Worm (Caenorhabditis elegans) whole organism, late embryonic: ENCODE measurements around the gene ent-7.
A peak's percentile ranks its signal among the peaks of the same experiment; 100 is the strongest.

Source experiments
- F13H6.1 ChIP-seq: sonication (generic microtip); optimal IDR thresholded peaks from 2 replicates; lab custom pipeline; 2016; ENCODE audit warnings: missing genetic modification characterization, missing compliant biosample characterization
- K02D7.2 ChIP-seq: sonication (generic microtip); optimal IDR thresholded peaks from 2 replicates; lab custom pipeline; 2017; ENCODE audit warnings: mild to moderate bottlenecking, missing genetic modification characterization, missing compliant biosample characterization
- K09A11.1 ChIP-seq: sonication (generic microtip); optimal IDR thresholded peaks from 2 replicates; lab custom pipeline; 2017; ENCODE audit warnings: antibody characterized with exemption, mild to moderate bottlenecking, missing genetic modification characterization, missing compliant biosample characterization; ENCODE audit not compliant: insufficient read depth
- T23F11.4 ChIP-seq: fragments of 200-800 bp; sonication (Bioruptor generic); optimal IDR thresholded peaks from 2 replicates; lab custom pipeline; 2018; ENCODE audit warnings: mild to moderate bottlenecking, missing genetic modification characterization, missing compliant biosample characterization
- ahr-1 ChIP-seq: sonication (generic microtip); optimal IDR thresholded peaks from 2 replicates; lab custom pipeline; 2016; ENCODE audit warnings: missing genetic modification characterization, missing compliant biosample characterization
- ceh-18 ChIP-seq: sonication (generic microtip); optimal IDR thresholded peaks from 2 replicates; lab custom pipeline; 2016; ENCODE audit warnings: missing genetic modification characterization, missing compliant biosample characterization
- ceh-2 ChIP-seq: sonication (generic microtip); optimal IDR thresholded peaks from 2 replicates; lab custom pipeline; 2016; ENCODE audit warnings: missing genotype, missing genetic modification characterization, missing compliant biosample characterization
- ceh-6 ChIP-seq: fragments of 200-800 bp; sonication (Bioruptor generic); optimal IDR thresholded peaks from 2 replicates; lab custom pipeline; 2018; ENCODE audit warnings: mild to moderate bottlenecking, missing genetic modification characterization, missing compliant biosample characterization
- ceh-9 ChIP-seq: sonication (generic microtip); optimal IDR thresholded peaks from 2 replicates; lab custom pipeline; 2016; ENCODE audit warnings: mild to moderate bottlenecking, missing genetic modification characterization, inconsistent platforms, missing compliant biosample characterization
- che-1 ChIP-seq: sonication (generic microtip); optimal IDR thresholded peaks from 2 replicates; lab custom pipeline; 2016; ENCODE audit warnings: mild to moderate bottlenecking, missing genetic modification characterization, missing compliant biosample characterization
- dmd-4 ChIP-seq: sonication (generic microtip); optimal IDR thresholded peaks from 2 replicates; lab custom pipeline; 2016; ENCODE audit warnings: borderline replicate concordance, missing genetic modification characterization, missing compliant biosample characterization
- elt-4 ChIP-seq: sonication (generic microtip); optimal IDR thresholded peaks from 2 replicates; lab custom pipeline; 2016; ENCODE audit warnings: missing genetic modification characterization, missing compliant biosample characterization
- ets-4 ChIP-seq: sonication (generic microtip); optimal IDR thresholded peaks from 2 replicates; lab custom pipeline; 2016; ENCODE audit warnings: missing genetic modification characterization, missing compliant biosample characterization
- fax-1 ChIP-seq: sonication (generic microtip); optimal IDR thresholded peaks from 2 replicates; lab custom pipeline; 2016; ENCODE audit warnings: missing genotype, missing genetic modification characterization, missing compliant biosample characterization
- fkh-10 ChIP-seq: fragments of 150-350 bp; optimal IDR thresholded peaks from 2 replicates; lab custom pipeline; 2014; ENCODE audit warnings: missing biosample characterization, missing genetic modification reagents, missing genetic modification characterization
- hlh-15 ChIP-seq: sonication (generic microtip); optimal IDR thresholded peaks from 2 replicates; lab custom pipeline; 2016; ENCODE audit warnings: missing genetic modification characterization, missing compliant biosample characterization
- lim-6 ChIP-seq: sonication (generic microtip); optimal IDR thresholded peaks from 2 replicates; lab custom pipeline; 2016; ENCODE audit warnings: missing genetic modification characterization, missing compliant biosample characterization
- lin-11 ChIP-seq: fragments of 200-800 bp; sonication (Bioruptor generic); optimal IDR thresholded peaks from 2 replicates; lab custom pipeline; 2018; ENCODE audit warnings: mild to moderate bottlenecking, missing genetic modification characterization, missing compliant biosample characterization
- mec-3 ChIP-seq: sonication (generic microtip); optimal IDR thresholded peaks from 2 replicates; lab custom pipeline; 2016; ENCODE audit warnings: borderline replicate concordance, missing genetic modification characterization, missing compliant biosample characterization
- nhr-232 ChIP-seq: sonication (generic microtip); optimal IDR thresholded peaks from 2 replicates; lab custom pipeline; 2016; ENCODE audit warnings: missing genetic modification characterization, missing compliant biosample characterization
- odd-2 ChIP-seq: sonication (generic microtip); optimal IDR thresholded peaks from 2 replicates; lab custom pipeline; 2017; ENCODE audit warnings: antibody characterized with exemption, mild to moderate bottlenecking, missing genetic modification characterization, missing compliant biosample characterization
- pag-3 ChIP-seq: sonication (generic microtip); optimal IDR thresholded peaks from 2 replicates; lab custom pipeline; 2016; ENCODE audit warnings: missing compliant biosample characterization, missing genetic modification characterization, borderline replicate concordance
- pqm-1 ChIP-seq: sonication (generic microtip); optimal IDR thresholded peaks from 2 replicates; lab custom pipeline; 2016; ENCODE audit warnings: missing genetic modification characterization, missing compliant biosample characterization
- pros-1 ChIP-seq: fragments of 150-350 bp; optimal IDR thresholded peaks from 2 replicates; lab custom pipeline; 2014; ENCODE audit warnings: missing biosample characterization, missing genetic modification reagents, missing genetic modification characterization
- ref-2 ChIP-seq: sonication (generic microtip); optimal IDR thresholded peaks from 2 replicates; lab custom pipeline; 2016; ENCODE audit warnings: missing genetic modification characterization, missing compliant biosample characterization
- rnt-1 ChIP-seq: sonication (generic microtip); optimal IDR thresholded peaks from 2 replicates; lab custom pipeline; 2016; ENCODE audit warnings: missing genetic modification characterization, missing compliant biosample characterization
- sdc-2 ChIP-seq: sonication (generic microtip); optimal IDR thresholded peaks from 2 replicates; lab custom pipeline; 2016; ENCODE audit warnings: missing genotype, missing genetic modification characterization, missing compliant biosample characterization
- sox-2 ChIP-seq: fragments of 200-800 bp; sonication (Bioruptor generic); IDR thresholded peaks from 2 replicates; pipeline ENCODE4 v1.3.6; 2022; ENCODE audit warnings: missing genetic modification reagents, missing genetic modification characterization, missing compliant biosample characterization
- sox-4 ChIP-seq: sonication (generic microtip); optimal IDR thresholded peaks from 2 replicates; lab custom pipeline; 2017; ENCODE audit warnings: mild to moderate bottlenecking, missing genetic modification characterization, inconsistent platforms, missing compliant biosample characterization
- syd-9 ChIP-seq: sonication (generic microtip); optimal IDR thresholded peaks from 2 replicates; lab custom pipeline; 2016; ENCODE audit warnings: mild to moderate bottlenecking, missing genetic modification characterization, moderate library complexity, missing compliant biosample characterization
- tbx-2 ChIP-seq: sonication (generic microtip); optimal IDR thresholded peaks from 2 replicates; lab custom pipeline; 2016; ENCODE audit warnings: missing genetic modification characterization, missing compliant biosample characterization
- tbx-7 ChIP-seq: sonication (generic microtip); optimal IDR thresholded peaks from 2 replicates; lab custom pipeline; 2016; ENCODE audit warnings: missing genotype, missing genetic modification characterization, missing compliant biosample characterization
- ttx-3 ChIP-seq: sonication (generic microtip); optimal IDR thresholded peaks from 2 replicates; lab custom pipeline; 2016; ENCODE audit warnings: missing genetic modification reagents, missing genetic modification characterization, missing compliant biosample characterization
- unc-86 ChIP-seq: sonication (generic microtip); optimal IDR thresholded peaks from 2 replicates; lab custom pipeline; 2016; ENCODE audit warnings: missing genetic modification characterization, missing compliant biosample characterization
- zip-5 ChIP-seq: sonication (generic microtip); optimal IDR thresholded peaks from 2 replicates; lab custom pipeline; 2016; ENCODE audit warnings: missing genetic modification characterization, missing compliant biosample characterization
- ztf-16 ChIP-seq: sonication (generic microtip); optimal IDR thresholded peaks from 2 replicates; lab custom pipeline; 2017; ENCODE audit warnings: missing genetic modification characterization, missing compliant biosample characterization

Gene ent-7

DNA sequence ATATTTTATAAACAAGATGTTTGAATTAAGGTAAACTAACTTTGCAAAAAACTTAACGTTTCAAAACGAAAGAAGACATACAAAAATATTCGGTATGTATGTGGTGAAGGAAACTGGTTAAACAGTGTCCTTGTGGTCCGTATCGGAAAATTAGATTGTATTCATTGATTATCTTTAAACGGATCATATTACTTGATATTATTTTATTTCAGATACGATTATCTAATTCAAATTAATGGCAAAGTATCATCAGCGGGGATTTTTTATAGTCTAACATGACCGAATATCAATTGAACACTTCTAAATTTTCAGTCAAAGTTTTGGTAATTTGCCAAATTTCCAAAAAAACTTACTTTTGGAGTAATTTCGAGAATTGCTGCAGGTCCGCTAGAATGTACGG, 10.3 kb upstream of the ent-7 start, which contains the start of gene C47E12.13:
Gene C47E12.13 (minus strand): TSS at position 101 of the 400 bp plus-strand sequence.
- TF ChIP-seq tbx-7 (tag; lab: Kevin White, UChicago) (no peak), sox-2 (GFP tag; lab: Robert Waterston, UW) (no peak), mec-3 (no peak), rnt-1 (tag; lab: Kevin White, UChicago) (no peak), syd-9 (tag; lab: Kevin White, UChicago) (no peak), ceh-2 (tag; lab: Kevin White, UChicago) (no peak), ets-4 (no peak), ceh-9 (no peak), che-1 (tag; lab: Kevin White, UChicago) (no peak)

DNA sequence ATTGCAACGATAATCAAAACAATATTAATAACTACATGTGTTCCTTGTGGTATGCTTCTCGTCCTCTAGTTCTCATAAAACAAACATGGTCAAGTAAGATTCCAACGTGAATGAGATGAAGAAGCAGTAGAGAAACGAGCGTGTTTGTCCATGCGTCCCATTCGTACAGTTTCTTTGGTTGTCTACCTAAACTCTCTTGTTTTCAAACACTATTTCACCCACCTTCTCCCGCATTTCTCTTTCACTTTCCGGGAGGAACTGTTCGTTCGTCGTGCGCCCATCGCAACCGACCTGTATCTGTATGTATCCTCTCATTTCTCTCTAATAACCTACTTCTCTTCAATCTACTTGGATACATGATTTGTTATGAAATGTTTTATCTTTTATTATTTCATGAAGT, 9.3 kb upstream of the ent-7 start:
- TF ChIP-seq T23F11.4 (no peak), ref-2 (tag; lab: Kevin White, UChicago) (peak; percentile 10)

DNA sequence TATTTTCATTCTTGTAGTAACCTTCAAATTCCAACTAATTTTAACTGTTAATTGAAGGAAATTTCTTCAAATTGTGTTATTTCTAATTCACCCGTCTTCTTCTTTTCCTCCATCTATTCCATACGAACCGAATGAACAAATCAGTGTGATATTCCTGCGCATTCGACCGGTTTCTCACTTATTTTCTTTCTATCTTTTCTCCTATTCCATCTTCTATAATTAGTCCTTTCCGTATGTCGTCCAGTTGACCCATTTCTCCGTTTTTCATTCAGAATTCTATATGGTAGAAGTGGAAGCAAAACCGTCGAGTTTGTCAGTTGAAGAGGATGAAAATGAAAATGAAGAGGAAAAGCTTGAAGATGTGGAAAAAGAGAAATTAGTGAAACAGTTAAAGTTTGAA, 7.5 kb upstream of the ent-7 start, which contains the start of gene magu-4:
Gene magu-4 (plus strand): TSS at position 218 of the 400 bp plus-strand sequence.
- no peak for TF ChIP-seq unc-86
- TF ChIP-seq fkh-10 (GFP tag; lab: Kevin White, UChicago), result no peak
- TF ChIP-seq ztf-16 (tag; lab: Kevin White, UChicago), result no peak
- no peak for TF ChIP-seq sox-4 (tag; lab: Kevin White, UChicago)
- TF ChIP-seq hlh-15 (tag; lab: Kevin White, UChicago), result no peak
- no peak for TF ChIP-seq ceh-18 (tag; lab: Kevin White, UChicago)
- TF ChIP-seq dmd-4 (tag; lab: Kevin White, UChicago), result no peak
- no peak for TF ChIP-seq F13H6.1
- TF ChIP-seq K02D7.2, result no peak

DNA sequence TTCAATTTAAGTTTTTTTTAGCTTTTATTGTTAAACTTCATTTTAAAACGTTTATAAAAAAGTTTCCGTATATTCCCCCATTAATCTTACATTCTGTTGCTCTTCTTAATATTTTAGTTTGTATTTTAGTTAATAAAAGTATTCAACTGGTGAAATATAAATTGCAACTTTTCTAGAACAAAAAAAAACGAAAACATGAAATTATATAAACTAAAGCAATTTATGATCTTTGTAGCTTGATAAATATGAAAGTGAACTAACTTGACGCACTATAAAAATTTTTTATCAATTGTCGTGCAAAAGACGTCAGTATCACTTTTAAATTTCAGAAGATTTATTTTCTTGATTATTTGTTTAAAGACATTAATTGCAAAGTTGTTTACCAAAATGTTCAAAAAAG, 556 bp downstream of the ent-7 start, which contains the start of gene F44D12.2:
Gene F44D12.2 (minus strand): TSS at position 101 of the 400 bp plus-strand sequence.
- TF ChIP-seq nhr-232 (tag; lab: Kevin White, UChicago), result no peak
- TF ChIP-seq dmd-4 (tag; lab: Kevin White, UChicago), result no peak
- no peak for TF ChIP-seq pqm-1
- no peak for TF ChIP-seq pag-3
- no peak for TF ChIP-seq lim-6 (tag; lab: Kevin White, UChicago)
- no peak for TF ChIP-seq zip-5
- no peak for TF ChIP-seq K09A11.1 (tag; lab: Kevin White, UChicago)
- TF ChIP-seq mec-3, result no peak
- TF ChIP-seq che-1 (tag; lab: Kevin White, UChicago), result no peak
- TF ChIP-seq ceh-6 (GFP tag; lab: Kevin White, UChicago), result no peak

DNA sequence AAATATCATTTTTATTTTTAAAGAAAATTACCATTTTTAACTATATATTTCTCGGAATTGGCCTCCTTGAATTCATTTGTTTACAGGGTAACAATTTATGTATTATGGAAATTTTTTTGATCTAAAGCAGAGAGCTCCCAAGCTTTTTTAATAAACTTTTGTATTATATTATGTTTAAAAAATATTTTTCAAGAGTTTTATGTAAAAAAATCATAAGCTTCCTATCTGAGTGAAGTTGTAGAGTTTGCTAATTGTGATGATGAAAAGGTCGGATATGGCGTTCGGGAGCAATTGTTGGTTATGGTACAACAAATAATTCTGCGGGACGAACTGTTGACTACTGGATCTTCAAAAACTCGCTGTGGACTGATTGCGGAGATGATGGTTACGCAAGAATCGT, 4.2 kb downstream of the ent-7 start, which contains the start of gene F44D12.19:
Gene F44D12.19 (plus strand): TSS at position 301 of the 400 bp plus-strand sequence.
- no peak for TF ChIP-seq pros-1 (tag; lab: Kevin White, UChicago)
- no peak for TF ChIP-seq hlh-15 (tag; lab: Kevin White, UChicago)
- TF ChIP-seq lin-11 (tag; lab: Kevin White, UChicago), result no peak
- TF ChIP-seq ahr-1 (tag; lab: Kevin White, UChicago), result no peak
- no peak for TF ChIP-seq ztf-16 (tag; lab: Kevin White, UChicago)
- TF ChIP-seq ttx-3 (tag; lab: Kevin White, UChicago), result no peak
- TF ChIP-seq elt-4 (tag; lab: Kevin White, UChicago), result no peak
- no peak for TF ChIP-seq sdc-2 (tag; lab: Kevin White, UChicago)
- no peak for TF ChIP-seq odd-2 (tag; lab: Kevin White, UChicago)
- TF ChIP-seq fax-1 (tag; lab: Kevin White, UChicago), result no peak
- TF ChIP-seq tbx-2 (tag; lab: Kevin White, UChicago), result no peak
